Fruit fly (Drosophila melanogaster) whole organism, adult: ENCODE data around the gene Klp67A.

Experiments
- CG11617 ChIP-seq: fragments of 200-800 bp; sonication (Bioruptor generic); optimal IDR thresholded peaks from 2 replicates; lab custom pipeline; 2017; ENCODE audit warnings: mild to moderate bottlenecking, missing biosample characterization, missing genetic modification reagents, missing genetic modification characterization
- CG14711 ChIP-seq: fragments of 200-800 bp; sonication (Bioruptor generic); optimal IDR thresholded peaks from 2 replicates; lab custom pipeline; 2018; ENCODE audit warnings: missing biosample characterization, mild to moderate bottlenecking, missing genetic modification characterization, moderate library complexity
- CG1620 ChIP-seq: fragments of 200-800 bp; sonication (Bioruptor generic); optimal IDR thresholded peaks from 2 replicates; lab custom pipeline; 2016; ENCODE audit warnings: missing biosample characterization, missing genetic modification characterization
- Clk ChIP-seq: fragments of 200-800 bp; sonication (Bioruptor generic); optimal IDR thresholded peaks from 2 replicates; lab custom pipeline; 2017; ENCODE audit warnings: missing biosample characterization, missing genetic modification characterization
- Crg-1 ChIP-seq: fragments of 200-800 bp; sonication (Bioruptor generic); optimal IDR thresholded peaks from 2 replicates; lab custom pipeline; 2016; ENCODE audit warnings: missing biosample characterization, missing genetic modification characterization
- Hr96 ChIP-seq: fragments of 200-800 bp; sonication (Bioruptor generic); optimal IDR thresholded peaks from 2 replicates; lab custom pipeline; 2016; ENCODE audit warnings: missing biosample characterization, missing genetic modification characterization
- Mnt ChIP-seq: fragments of 200-800 bp; sonication (Bioruptor generic); optimal IDR thresholded peaks from 2 replicates; lab custom pipeline; 2016; ENCODE audit warnings: missing biosample characterization, mild to moderate bottlenecking, missing genetic modification characterization
- cic ChIP-seq: fragments of 200-800 bp; sonication (Bioruptor generic); optimal IDR thresholded peaks from 2 replicates; lab custom pipeline; 2017; ENCODE audit warnings: missing biosample characterization, mild to moderate bottlenecking, missing genetic modification characterization, moderate library complexity
- kay ChIP-seq: fragments of 200-800 bp; sonication (Bioruptor generic); peaks from one replicate; lab custom pipeline; 2016; ENCODE audit warnings: missing biosample characterization, missing genetic modification characterization, borderline replicate concordance
- ovo ChIP-seq: fragments of 200-800 bp; sonication (Bioruptor generic); optimal IDR thresholded peaks from 2 replicates; lab custom pipeline; 2016; ENCODE audit warnings: missing biosample characterization, missing genetic modification characterization
- tj ChIP-seq: fragments of 200-800 bp; sonication (Bioruptor generic); optimal IDR thresholded peaks from 3 replicates; lab custom pipeline; 2017; ENCODE audit warnings: missing biosample characterization, mild to moderate bottlenecking, missing genetic modification characterization, moderate library complexity
- toe ChIP-seq: fragments of 200-800 bp; sonication (Bioruptor generic); optimal IDR thresholded peaks from 2 replicates; lab custom pipeline; 2016; ENCODE audit warnings: missing biosample characterization, missing genetic modification characterization

dm6 chr3L:9397156-9397555, 30.3 kb upstream of the Klp67A start:
- TF ChIP-seq CG14711 (peak; percentile 68), kay (GFP tag; lab: Kevin White, UChicago) (peak; percentile 92), CG11617 (GFP tag; lab: Kevin White, UChicago) (peak; percentile 72), CG1620 (GFP tag; lab: Kevin White, UChicago) (peak; percentile 69), ovo (peak; percentile 93), Clk (GFP tag; lab: Kevin White, UChicago) (peak; percentile 72), Mnt (peak; percentile 77), Crg-1 (GFP tag; lab: Kevin White, UChicago) (peak; percentile 86), Hr96 (GFP tag; lab: Kevin White, UChicago) (no peak), tj (GFP tag; lab: Kevin White, UChicago) (no peak), cic (GFP tag; lab: Kevin White, UChicago) (peak; percentile 92), toe (GFP tag; lab: Kevin White, UChicago) (peak; percentile 36)
